Fruit fly (Drosophila melanogaster): Measurements from ENCODE around the gene bnk.

The bnk gene

dm6 chr3R:31218997-31219992 lies 26.1 kb downstream of the bnk start, which contains the start of gene ATPsynC (continued):
- TF ChIP-seq twi (tag; optimal IDR thresholded peaks at IDR 0.05): no peak
- peak; percentile 48 for TF ChIP-seq CrebB (tag; optimal IDR thresholded peaks at IDR 0.05)
- TF ChIP-seq CG14050 (GFP tag; IDR thresholded peaks at IDR 0.05): no peak
- no peak for TF ChIP-seq grn (GFP tag; optimal IDR thresholded peaks at IDR 0.05)
- peak; percentile 73 for TF ChIP-seq cwo (GFP tag; optimal IDR thresholded peaks at IDR 0.05)
- no peak for TF ChIP-seq Ravus (GFP tag; IDR thresholded peaks at IDR 0.05)
- TF ChIP-seq scrt (GFP tag; optimal IDR thresholded peaks at IDR 0.05): peak; percentile 24
- TF ChIP-seq Dll (GFP tag; IDR thresholded peaks at IDR 0.05; ENCODE audit: partially characterized antibody): no peak
- TF ChIP-seq Side (GFP tag; optimal IDR thresholded peaks at IDR 0.05): peak; percentile 45
- peak; percentile 47 for TF ChIP-seq bcd (GFP tag; optimal IDR thresholded peaks at IDR 0.05)
- TF ChIP-seq z (GFP tag; IDR thresholded peaks at IDR 0.05): no peak
- TF ChIP-seq exex (tag; optimal IDR thresholded peaks at IDR 0.05): peak; percentile 7
- no peak for TF ChIP-seq D19B (GFP tag; optimal IDR thresholded peaks at IDR 0.05)
- peak; percentile 79 for TF ChIP-seq CG6854 (GFP tag; optimal IDR thresholded peaks at IDR 0.05)
- TF ChIP-seq tin (GFP tag; optimal IDR thresholded peaks at IDR 0.05): peak; percentile 31
- peak; percentile 23 to 24 for TF ChIP-seq Hr51 (GFP tag; optimal IDR thresholded peaks at IDR 0.05)
- peak; percentile 34 for TF ChIP-seq CG6813 (GFP tag; optimal IDR thresholded peaks at IDR 0.05)
- TF ChIP-seq otp (GFP tag; IDR thresholded peaks at IDR 0.05): no peak
- TF ChIP-seq CG8359 (GFP tag; optimal IDR thresholded peaks at IDR 0.05; ENCODE audit: borderline replicate concordance): no peak
- TF ChIP-seq CG31365 (tag; optimal IDR thresholded peaks at IDR 0.05): peak; percentile 69
- peak; percentile 49 for TF ChIP-seq CG6254 (GFP tag; optimal IDR thresholded peaks at IDR 0.05)
- peak; percentile 1 for TF ChIP-seq CG1602 (GFP tag; optimal IDR thresholded peaks at IDR 0.05)
- peak; percentile 66 for TF ChIP-seq nom (GFP tag; optimal IDR thresholded peaks at IDR 0.05)
- TF ChIP-seq ind (GFP tag; optimal IDR thresholded peaks at IDR 0.05): no peak
- TF ChIP-seq Fer3 (tag; optimal IDR thresholded peaks at IDR 0.05): no peak
- peak; percentile 31 for TF ChIP-seq grau (tag; optimal IDR thresholded peaks at IDR 0.05)
- peak; percentile 61 for TF ChIP-seq fu2 (GFP tag; optimal IDR thresholded peaks at IDR 0.05)
- peak; percentile 27 for TF ChIP-seq caup (GFP tag; optimal IDR thresholded peaks at IDR 0.05; ENCODE audit: severe bottlenecking)
- no peak for TF ChIP-seq toy (GFP tag; IDR thresholded peaks at IDR 0.05)
- no peak for TF ChIP-seq CG18011 (GFP tag; optimal IDR thresholded peaks at IDR 0.05)
- no peak for TF ChIP-seq E2f1 (GFP tag; IDR thresholded peaks at IDR 0.05)
- TF ChIP-seq CG42726 (GFP tag; IDR thresholded peaks at IDR 0.05; ENCODE audit: partially characterized antibody): no peak
- TF ChIP-seq sob (GFP tag; IDR thresholded peaks at IDR 0.05): no peak
- TF ChIP-seq CG2712 (tag; optimal IDR thresholded peaks at IDR 0.05): peak; percentile 52
- TF ChIP-seq Sry-δ (GFP tag; optimal IDR thresholded peaks at IDR 0.05): peak; percentile 69
- TF ChIP-seq CG17359 (tag; optimal IDR thresholded peaks at IDR 0.05): peak; percentile 14
- peak; percentile 31 for TF ChIP-seq hkb (optimal IDR thresholded peaks at IDR 0.05)
- no peak for TF ChIP-seq hkb (GFP tag; IDR thresholded peaks at IDR 0.05)
- TF ChIP-seq CG1233 (GFP tag; optimal IDR thresholded peaks at IDR 0.05): peak; percentile 45
- peak; percentile 19 for TF ChIP-seq Abd-B (GFP tag; optimal IDR thresholded peaks at IDR 0.05)
- peak; percentile 100 for TF ChIP-seq gfzf (GFP tag; optimal IDR thresholded peaks at IDR 0.05)
- TF ChIP-seq CG12299 (tag; optimal IDR thresholded peaks at IDR 0.05): peak; percentile 35
- peak; percentile 89 for TF ChIP-seq cg (GFP tag; optimal IDR thresholded peaks at IDR 0.05)
- no peak for TF ChIP-seq klu (GFP tag; IDR thresholded peaks at IDR 0.05)
- TF ChIP-seq usp (GFP tag; optimal IDR thresholded peaks at IDR 0.05): no peak
- peak in 1 of 2 experiments; percentile 66 for TF ChIP-seq insv (GFP tag; optimal IDR thresholded peaks at IDR 0.05)
- peak; percentile 17 for TF ChIP-seq CG13123 (GFP tag; optimal IDR thresholded peaks at IDR 0.05)
